Fruit fly (Drosophila melanogaster) whole organism, embryonic: ENCODE data around the gene Or7a.
A peak's percentile ranks its signal among the peaks of the same experiment; 100 is the strongest.

Experiments used
- ATbp ChIP-seq: fragments of 200-800 bp; sonication (Bioruptor generic); optimal IDR thresholded peaks from 2 replicates; lab custom pipeline; 2017; ENCODE audit warnings: missing biosample characterization, mild to moderate bottlenecking, missing genetic modification characterization, missing genetic modification reagents
- CG10366 ChIP-seq: fragments of 200-800 bp; sonication (Bioruptor generic); IDR thresholded peaks from 2 replicates; pipeline ENCODE4 v1.3.6; 2022; ENCODE audit warnings: missing biosample characterization, missing genetic modification characterization
- CG10543 ChIP-seq: fragments of 200-800 bp; sonication (Bioruptor generic); optimal IDR thresholded peaks from 3 replicates; lab custom pipeline; 2017; ENCODE audit warnings: missing biosample characterization, mild to moderate bottlenecking, missing genetic modification characterization, moderate library complexity
- CG11093 ChIP-seq: fragments of 200-800 bp; sonication (Bioruptor generic); IDR thresholded peaks from 3 replicates; pipeline ENCODE4 v1.3.6; 2022; ENCODE audit warnings: missing biosample characterization, missing genetic modification characterization
- CG11247 ChIP-seq: fragments of 200-800 bp; sonication (Bioruptor generic); IDR thresholded peaks from 2 replicates; pipeline ENCODE4 v1.3.6; 2022; ENCODE audit warnings: missing biosample characterization, missing genetic modification characterization
- CG14860 ChIP-seq: fragments of 200-800 bp; sonication (Bioruptor generic); IDR thresholded peaks from 3 replicates; pipeline ENCODE4 v1.3.6; 2022; ENCODE audit warnings: missing biosample characterization, missing genetic modification characterization; ENCODE audit not compliant: partially characterized antibody
- CG14965 ChIP-seq: fragments of 200-800 bp; sonication (Bioruptor generic); optimal IDR thresholded peaks from 2 replicates; lab custom pipeline; 2016; ENCODE audit warnings: missing biosample characterization, missing genetic modification characterization, borderline replicate concordance
- CG17361 ChIP-seq: fragments of 200-800 bp; sonication (Bioruptor generic); IDR thresholded peaks from 3 replicates; pipeline ENCODE4 v1.3.6; 2022; ENCODE audit warnings: missing biosample characterization, missing genetic modification characterization
- CG2120 ChIP-seq: fragments of 200-800 bp; sonication (Bioruptor generic); optimal IDR thresholded peaks from 3 replicates; lab custom pipeline; 2016; ENCODE audit warnings: missing biosample characterization, missing genetic modification characterization
- CG30403 ChIP-seq: fragments of 200-800 bp; sonication (Bioruptor generic); optimal IDR thresholded peaks from 3 replicates; lab custom pipeline; 2016; ENCODE audit warnings: missing biosample characterization, missing genetic modification characterization
- CG31365 ChIP-seq: fragments of 200-800 bp; sonication (Bioruptor generic); optimal IDR thresholded peaks from 2 replicates; lab custom pipeline; 2018; ENCODE audit warnings: missing biosample characterization, mild to moderate bottlenecking, missing genetic modification characterization
- CG4360 ChIP-seq: fragments of 200-800 bp; sonication (Bioruptor generic); IDR thresholded peaks from 2 replicates; pipeline ENCODE4 v1.3.6; 2022; ENCODE audit warnings: missing biosample characterization, missing genetic modification characterization
- CG6854 ChIP-seq: fragments of 200-800 bp; sonication (Bioruptor generic); optimal IDR thresholded peaks from 3 replicates; lab custom pipeline; 2017; ENCODE audit warnings: missing biosample characterization, mild to moderate bottlenecking, missing genetic modification characterization
- CG7839 ChIP-seq: fragments of 200-800 bp; sonication (Bioruptor generic); optimal IDR thresholded peaks from 3 replicates; lab custom pipeline; 2018; ENCODE audit warnings: missing biosample characterization, mild to moderate bottlenecking, missing genetic modification characterization, moderate library complexity
- CG9727 ChIP-seq: fragments of 200-800 bp; sonication (Bioruptor generic); optimal IDR thresholded peaks from 3 replicates; lab custom pipeline; 2017; ENCODE audit warnings: missing biosample characterization, mild to moderate bottlenecking, missing genetic modification characterization
- CG9797 ChIP-seq: fragments of 200-800 bp; sonication (Bioruptor generic); optimal IDR thresholded peaks from 3 replicates; lab custom pipeline; 2018; ENCODE audit warnings: missing biosample characterization, mild to moderate bottlenecking, missing genetic modification characterization
- CkIIα-i1 ChIP-seq: fragments of 200-800 bp; sonication (Bioruptor generic); IDR thresholded peaks from 2 replicates; pipeline ENCODE4 v1.3.6; 2022; ENCODE audit warnings: missing biosample characterization, missing genetic modification characterization
- CrebB ChIP-seq: fragments of 200-800 bp; sonication (Bioruptor generic); optimal IDR thresholded peaks from 3 replicates; lab custom pipeline; 2018; ENCODE audit warnings: missing biosample characterization, mild to moderate bottlenecking, missing genetic modification characterization
- Dp ChIP-seq: fragments of 200-800 bp; sonication (Bioruptor generic); optimal IDR thresholded peaks from 2 replicates; lab custom pipeline; 2018; ENCODE audit warnings: missing biosample characterization, mild to moderate bottlenecking, missing genetic modification characterization, moderate library complexity
- MBD-R2 ChIP-seq: fragments of 200-800 bp; sonication (Bioruptor generic); IDR thresholded peaks from 2 replicates; pipeline ENCODE4 v1.3.6; 2022; ENCODE audit warnings: missing biosample characterization, missing genetic modification characterization
- MESR4 ChIP-seq: fragments of 200-800 bp; sonication (Bioruptor generic); optimal IDR thresholded peaks from 2 replicates; lab custom pipeline; 2018; ENCODE audit warnings: missing biosample characterization, mild to moderate bottlenecking, missing genetic modification characterization, moderate library complexity
- Med ChIP-seq: fragments of 200-800 bp; sonication (Bioruptor generic); peaks from one replicate; lab custom pipeline; 2016; ENCODE audit warnings: missing biosample characterization, missing genetic modification characterization, mild to moderate bottlenecking, inconsistent platforms, moderate library complexity
- Neu2 ChIP-seq: fragments of 200-800 bp; sonication (Bioruptor generic); optimal IDR thresholded peaks from 3 replicates; lab custom pipeline; 2016; ENCODE audit warnings: missing biosample characterization, missing genetic modification characterization, borderline replicate concordance
- NfI ChIP-seq: fragments of 200-800 bp; sonication (Bioruptor generic); optimal IDR thresholded peaks from 3 replicates; lab custom pipeline; 2018; ENCODE audit warnings: missing biosample characterization, mild to moderate bottlenecking, missing genetic modification characterization, moderate library complexity
- Ravus ChIP-seq: fragments of 200-800 bp; sonication (Bioruptor generic); IDR thresholded peaks from 2 replicates; pipeline ENCODE4 v1.3.6; 2022; ENCODE audit warnings: missing biosample characterization, missing genetic modification characterization
- Spps ChIP-seq: fragments of 200-800 bp; sonication (Bioruptor generic); optimal IDR thresholded peaks from 2 replicates; lab custom pipeline; 2018; ENCODE audit warnings: missing biosample characterization, mild to moderate bottlenecking, missing genetic modification characterization
- Usf ChIP-seq: fragments of 200-800 bp; sonication (Bioruptor generic); optimal IDR thresholded peaks from 2 replicates; lab custom pipeline; 2017; ENCODE audit warnings: missing genotype, missing biosample characterization, missing genetic modification characterization
- ab ChIP-seq: fragments of 200-800 bp; sonication (Bioruptor generic); optimal IDR thresholded peaks from 2 replicates; lab custom pipeline; 2016; ENCODE audit warnings: missing biosample characterization, missing genetic modification characterization
- cg ChIP-seq: fragments of 200-800 bp; sonication (Bioruptor generic); optimal IDR thresholded peaks from 3 replicates; lab custom pipeline; 2019; ENCODE audit warnings: missing biosample characterization, mild to moderate bottlenecking, missing genetic modification characterization, moderate library complexity
- croc ChIP-seq: fragments of 200-800 bp; sonication (Bioruptor generic); conservative IDR thresholded peaks from 3 replicates; pipeline ENCODE4 v1.3.6; 2022; ENCODE audit warnings: missing biosample characterization, missing genetic modification characterization
- dmrt11E ChIP-seq: fragments of 200-800 bp; sonication (Bioruptor generic); optimal IDR thresholded peaks from 3 replicates; lab custom pipeline; 2018; ENCODE audit warnings: missing biosample characterization, mild to moderate bottlenecking, missing genetic modification characterization, moderate library complexity
- dmrt99B ChIP-seq: fragments of 200-800 bp; sonication (Bioruptor generic); optimal IDR thresholded peaks from 2 replicates; lab custom pipeline; 2018; ENCODE audit warnings: missing biosample characterization, mild to moderate bottlenecking, missing genetic modification characterization, moderate library complexity
- emc ChIP-seq: fragments of 200-800 bp; sonication (Bioruptor generic); optimal IDR thresholded peaks from 2 replicates; lab custom pipeline; 2016; ENCODE audit warnings: missing biosample characterization, missing genetic modification characterization
- en ChIP-seq: fragments of 200-800 bp; sonication (Bioruptor generic); optimal IDR thresholded peaks from 2 replicates; lab custom pipeline; 2016; ENCODE audit warnings: missing biosample characterization, missing genetic modification characterization
- ham ChIP-seq: fragments of 200-800 bp; sonication (Bioruptor generic); IDR thresholded peaks from 2 replicates; pipeline ENCODE4 v1.3.6; 2022; ENCODE audit warnings: missing biosample characterization, missing genetic modification characterization
- hkb ChIP-seq, 2 experiments: fragments of 200-800 bp in 1 of 2; fragments of >200 bp in 1 of 2; sonication (Bioruptor generic) in 1 of 2; IDR thresholded peaks in 1 of 2; optimal IDR thresholded peaks in 1 of 2; 2 replicates each; pipeline versions ENCODE4 v1.3.6 to Lab custom; 2017 to 2022; ENCODE audit warnings: missing biosample characterization in 1 of 2, missing genetic modification characterization in 1 of 2
- jigr1 ChIP-seq: fragments of 200-800 bp; sonication (Bioruptor generic); IDR thresholded peaks from 3 replicates; pipeline ENCODE4 v1.3.6; 2022; ENCODE audit warnings: missing biosample characterization, missing genetic modification characterization
- kah ChIP-seq: fragments of 200-800 bp; sonication (Bioruptor generic); optimal IDR thresholded peaks from 2 replicates; lab custom pipeline; 2018; ENCODE audit warnings: missing biosample characterization, mild to moderate bottlenecking, missing genetic modification characterization
- mam ChIP-seq: fragments of 200-800 bp; sonication (Bioruptor generic); optimal IDR thresholded peaks from 3 replicates; lab custom pipeline; 2016; ENCODE audit warnings: missing biosample characterization, missing genetic modification characterization
- onecut ChIP-seq: fragments of 200-800 bp; sonication (Bioruptor generic); IDR thresholded peaks from 2 replicates; pipeline ENCODE4 v1.3.6; 2022; ENCODE audit warnings: missing biosample characterization, missing genetic modification characterization
- phol ChIP-seq: fragments of 200-800 bp; sonication (Bioruptor generic); optimal IDR thresholded peaks from 3 replicates; lab custom pipeline; 2018; ENCODE audit warnings: missing biosample characterization, mild to moderate bottlenecking, missing genetic modification characterization, moderate library complexity
- prd ChIP-seq, 3 experiments: fragments of >200 bp in 2 of 3; fragments of 200-800 bp in 1 of 3; sonication (Bioruptor generic) in 1 of 3; optimal IDR thresholded peaks in 2 of 3; IDR thresholded peaks in 1 of 3; 2 replicates in 2 of 3; 3 replicates in 1 of 3; pipeline versions ENCODE4 v1.3.6 to Lab custom; 2017 to 2022; ENCODE audit warnings: missing biosample characterization in 1 of 3, missing genetic modification characterization in 1 of 3
- pros ChIP-seq: fragments of 200-800 bp; sonication (Bioruptor generic); optimal IDR thresholded peaks from 3 replicates; lab custom pipeline; 2019; ENCODE audit warnings: missing biosample characterization, mild to moderate bottlenecking, missing genetic modification characterization, moderate library complexity
- pum ChIP-seq: fragments of 200-800 bp; sonication (Bioruptor generic); optimal IDR thresholded peaks from 2 replicates; lab custom pipeline; 2016; ENCODE audit warnings: missing biosample characterization, missing genetic modification characterization
- sd ChIP-seq: fragments of 200-800 bp; sonication (Bioruptor generic); optimal IDR thresholded peaks from 3 replicates; lab custom pipeline; 2018; ENCODE audit warnings: missing biosample characterization, mild to moderate bottlenecking, missing genetic modification characterization, moderate library complexity
- tgo ChIP-seq: fragments of 200-800 bp; sonication (Bioruptor generic); IDR thresholded peaks from 3 replicates; pipeline ENCODE4 v1.3.6; 2022; ENCODE audit warnings: missing biosample characterization, missing genetic modification characterization
- vfl ChIP-seq: fragments of 200-800 bp; sonication (Bioruptor generic); optimal IDR thresholded peaks from 2 replicates; lab custom pipeline; 2016; ENCODE audit warnings: missing biosample characterization, missing genetic modification characterization
- vvl ChIP-seq: fragments of 200-800 bp; sonication (Bioruptor generic); IDR thresholded peaks from 2 replicates; pipeline ENCODE4 v1.3.6; 2022; ENCODE audit warnings: missing biosample characterization, missing genetic modification characterization
- zen ChIP-seq: fragments of 200-800 bp; sonication (Bioruptor generic); optimal IDR thresholded peaks from 3 replicates; lab custom pipeline; 2018; ENCODE audit warnings: missing biosample characterization, mild to moderate bottlenecking, missing genetic modification characterization, moderate library complexity

The Or7a gene

dm6 chrX:8157294-8157693 lies 8.2 kb downstream of the Or7a start, which contains the start of the genes Traf6 and GIIIspla2 (continued):
- TF ChIP-seq ATbp (GFP tag; lab: Kevin White, UChicago) (peak; percentile 17), Usf (GFP tag; lab: Kevin White, UChicago) (peak; percentile 55), Spps (peak; percentile 32), zen (tag; lab: Kevin White, UChicago) (peak; percentile 60), CG6854 (no peak), Med (peak; percentile 96), vvl (GFP tag; lab: Robert Waterston, UW) (peak; percentile 82), dmrt11E (tag; lab: Kevin White, UChicago) (peak; percentile 69), emc (GFP tag; lab: Kevin White, UChicago) (peak; percentile 21), CG14965 (no peak), sd (tag; lab: Kevin White, UChicago) (no peak), CG9797 (GFP tag; lab: Kevin White, UChicago) (peak; percentile 45), CG4360 (GFP tag; lab: Robert Waterston, UW) (no peak), croc (peak; percentile 46; the same call in 2 of the 3 replicates), NfI (GFP tag; lab: Kevin White, UChicago) (peak; percentile 80), mam (peak; percentile 79), ab (GFP tag; lab: Kevin White, UChicago) (no peak), Neu2 (GFP tag; lab: Kevin White, UChicago) (no peak), tgo (peak; percentile 74), jigr1 (GFP tag; lab: Robert Waterston, UW) (no peak), CG2120 (GFP tag; lab: Kevin White, UChicago) (peak; percentile 87), MBD-R2 (GFP tag; lab: Robert Waterston, UW) (peak; percentile 95), en (peak; percentile 43), pum (peak; percentile 64), CG14860 (GFP tag; lab: Robert Waterston, UW) (no peak), CG7839 (tag; lab: Kevin White, UChicago) (peak; percentile 71), CG10366 (GFP tag; lab: Robert Waterston, UW) (peak; percentile 76), hkb (optimal IDR thresholded peaks at IDR 0.05; lab: Kevin White, UChicago) (no peak), hkb (GFP tag; IDR thresholded peaks at IDR 0.05; lab: Robert Waterston, UW) (peak; percentile 71), MESR4 (GFP tag; lab: Kevin White, UChicago) (peak; percentile 57), CG17361 (GFP tag; lab: Robert Waterston, UW) (peak; percentile 81), CG31365 (tag; lab: Kevin White, UChicago) (no peak), CG9727 (GFP tag; lab: Kevin White, UChicago) (peak; percentile 62), cg (GFP tag; lab: Kevin White, UChicago) (no peak), kah (GFP tag; lab: Kevin White, UChicago) (no peak), Dp (GFP tag; lab: Kevin White, UChicago) (peak; percentile 54), CG11093 (peak; percentile 43; the same call in 1 of the 3 replicates), CrebB (tag; lab: Kevin White, UChicago) (peak; percentile 69), CG10543 (GFP tag; lab: Kevin White, UChicago) (peak; percentile 78), onecut (GFP tag; lab: Robert Waterston, UW) (peak; percentile 40; the same call in 1 of the 2 replicates), Ravus (GFP tag; lab: Robert Waterston, UW) (peak; percentile 7; the same call in 1 of the 2 replicates), prd (optimal IDR thresholded peaks at IDR 0.05; lab: Kevin White, UChicago) (no peak), prd (GFP tag; IDR thresholded peaks at IDR 0.05; lab: Robert Waterston, UW) (peak; percentile 78), CG30403 (GFP tag; lab: Kevin White, UChicago) (peak; percentile 79), CkIIα-i1 (GFP tag; lab: Robert Waterston, UW) (no peak), vfl (GFP tag; lab: Kevin White, UChicago) (peak; percentile 59), CG11247 (GFP tag; lab: Robert Waterston, UW) (peak; percentile 63), phol (peak; percentile 85), pros (GFP tag; lab: Kevin White, UChicago) (no peak), ham (peak; percentile 33; the same call in 1 of the 2 replicates), dmrt99B (tag; lab: Kevin White, UChicago) (no peak)
